Fruit fly (Drosophila melanogaster): Measurements from ENCODE around the gene sbm.
A peak's percentile ranks its signal among the peaks of the same experiment; 100 is the strongest.

sbm gene

dm6 chrX:14633168-14633567, 30.8 kb upstream of the sbm start (continued):
- no peak for TF ChIP-seq kni (GFP tag; optimal IDR thresholded peaks at IDR 0.05)
- TF ChIP-seq Eip74EF (GFP tag; optimal IDR thresholded peaks at IDR 0.05) = peak in 1 of 2 experiments; percentile 22
- TF ChIP-seq CG1602 (GFP tag; optimal IDR thresholded peaks at IDR 0.05) = peak; percentile 48
- TF ChIP-seq twi (tag; optimal IDR thresholded peaks at IDR 0.05) = no peak
- TF ChIP-seq Hand (GFP tag; optimal IDR thresholded peaks at IDR 0.05) = no peak
- TF ChIP-seq lov (optimal IDR thresholded peaks at IDR 0.05) = no peak
- TF ChIP-seq lov (GFP tag; IDR thresholded peaks at IDR 0.05) = 0 out of 3 replicates have a peak, but pooled peaks have one; percentile 30
- TF ChIP-seq CG1233 (GFP tag; optimal IDR thresholded peaks at IDR 0.05) = no peak
- TF ChIP-seq gem (tag; optimal IDR thresholded peaks at IDR 0.05) = peak; percentile 81
- TF ChIP-seq trh (GFP tag; optimal IDR thresholded peaks at IDR 0.05) = peak; percentile 33
- no peak for TF ChIP-seq gcm2 (GFP tag; optimal IDR thresholded peaks at IDR 0.05)
- TF ChIP-seq Med (GFP tag) = peak; percentile 81
- TF ChIP-seq gsb-n (tag; optimal IDR thresholded peaks at IDR 0.05) = peak; percentile 68
- peak in 1 of 2 experiments; percentile 84 for TF ChIP-seq bsh (GFP tag; optimal IDR thresholded peaks at IDR 0.05)
- peak; percentile 23 for TF ChIP-seq CG8290 (GFP tag; optimal IDR thresholded peaks at IDR 0.05)
- no peak for TF ChIP-seq CG8290 (tag; optimal IDR thresholded peaks at IDR 0.05)
- TF ChIP-seq ATbp (GFP tag; optimal IDR thresholded peaks at IDR 0.05) = peak; percentile 85
- no peak for TF ChIP-seq sd (tag; optimal IDR thresholded peaks at IDR 0.05)
- no peak for TF ChIP-seq CG10543 (GFP tag; optimal IDR thresholded peaks at IDR 0.05)
- TF ChIP-seq CG10979 (tag; optimal IDR thresholded peaks at IDR 0.05) = peak; percentile 74
- TF ChIP-seq CG31224 (GFP tag; IDR thresholded peaks at IDR 0.05) = no peak
- TF ChIP-seq HHEX (GFP tag; optimal IDR thresholded peaks at IDR 0.05) = peak; percentile 35
- TF ChIP-seq HmgD (GFP tag; optimal IDR thresholded peaks at IDR 0.05) = no peak
- no peak for TF ChIP-seq hth (optimal IDR thresholded peaks at IDR 0.05)
- TF ChIP-seq CG7987 (GFP tag; optimal IDR thresholded peaks at IDR 0.05) = peak; percentile 63
- TF ChIP-seq CG17912 (GFP tag; optimal IDR thresholded peaks at IDR 0.05) = no peak
- no peak for TF ChIP-seq Dip2 (GFP tag; IDR thresholded peaks at IDR 0.05)
- TF ChIP-seq Fer2 (tag; optimal IDR thresholded peaks at IDR 0.05) = peak; percentile 34
- TF ChIP-seq CG31388 (GFP tag; optimal IDR thresholded peaks at IDR 0.05) = no peak
- peak in 1 of 2 experiments; percentile 50 for TF ChIP-seq Hr51 (GFP tag; optimal IDR thresholded peaks at IDR 0.05)
- TF ChIP-seq maf-S (GFP tag; optimal IDR thresholded peaks at IDR 0.05) = peak; percentile 39
- peak; percentile 59 for TF ChIP-seq Vsx1 (GFP tag; optimal IDR thresholded peaks at IDR 0.05)
- no peak for TF ChIP-seq ERR (GFP tag; optimal IDR thresholded peaks at IDR 0.05)
- peak; percentile 65 for TF ChIP-seq Hmr (GFP tag; optimal IDR thresholded peaks at IDR 0.05)
- no peak for TF ChIP-seq CG13287 (GFP tag; IDR thresholded peaks at IDR 0.05; ENCODE audit: partially characterized antibody)
- TF ChIP-seq Dp (GFP tag; optimal IDR thresholded peaks at IDR 0.05) = no peak
- no peak for TF ChIP-seq CG7271 (tag; optimal IDR thresholded peaks at IDR 0.05)
- no peak for TF ChIP-seq Neu2 (GFP tag; optimal IDR thresholded peaks at IDR 0.05; ENCODE audit: borderline replicate concordance)
- peak; percentile 39 for TF ChIP-seq CG13775 (GFP tag; optimal IDR thresholded peaks at IDR 0.05)
- TF ChIP-seq stc (GFP tag; IDR thresholded peaks at IDR 0.05) = peak; percentile 53
- no peak for TF ChIP-seq CG30020 (tag; optimal IDR thresholded peaks at IDR 0.05)
- TF ChIP-seq mld (GFP tag; IDR thresholded peaks at IDR 0.05; ENCODE audit: partially characterized antibody) = no peak
- peak; percentile 38 for TF ChIP-seq CG17829 (tag; optimal IDR thresholded peaks at IDR 0.05)
- TF ChIP-seq Awh (GFP tag; IDR thresholded peaks at IDR 0.05) = no peak
- peak; percentile 26 for TF ChIP-seq Fer1 (GFP tag; optimal IDR thresholded peaks at IDR 0.05)
- peak; percentile 30 for TF ChIP-seq CG16815 (GFP tag; optimal IDR thresholded peaks at IDR 0.05)
- no peak for TF ChIP-seq jing (GFP tag; optimal IDR thresholded peaks at IDR 0.05)
- peak; percentile 52 for TF ChIP-seq BtbVII (GFP tag; optimal IDR thresholded peaks at IDR 0.05)
- peak; percentile 34 for TF ChIP-seq CG12942 (GFP tag; optimal IDR thresholded peaks at IDR 0.05)
- no peak for TF ChIP-seq kay (GFP tag; optimal IDR thresholded peaks at IDR 0.05)
